Fruit fly (Drosophila melanogaster): ENCODE measurements around the gene hzg.
A peak's percentile ranks its signal among the peaks of the same experiment; 100 is the strongest.

The hzg gene

dm6 chr3L:16001164-16001679 lies 3.3 kb downstream of the hzg start (continued):
- TF ChIP-seq rib (GFP tag; IDR thresholded peaks at IDR 0.05) (peak; percentile 63), dan (GFP tag; IDR thresholded peaks at IDR 0.05) (no peak), luna (GFP tag; optimal IDR thresholded peaks at IDR 0.05) (peak; percentile 85), BEAF-32 (GFP tag; optimal IDR thresholded peaks at IDR 0.05) (no peak), sqz (GFP tag; optimal IDR thresholded peaks at IDR 0.05) (peak; percentile 35), CG11723 (GFP tag; optimal IDR thresholded peaks at IDR 0.05) (peak; percentile 26), CG3163 (GFP tag; optimal IDR thresholded peaks at IDR 0.05) (peak; percentile 42), Ssrp (tag; optimal IDR thresholded peaks at IDR 0.05) (peak; percentile 41), nau (GFP tag; optimal IDR thresholded peaks at IDR 0.05) (peak; percentile 58), CG18764 (GFP tag; optimal IDR thresholded peaks at IDR 0.05) (peak; percentile 25), CG11398 (GFP tag; optimal IDR thresholded peaks at IDR 0.05) (peak; percentile 56), CG6654 (GFP tag; optimal IDR thresholded peaks at IDR 0.05) (peak; percentile 35), fd3F (GFP tag; optimal IDR thresholded peaks at IDR 0.05) (peak; percentile 77), CG4820 (GFP tag; optimal IDR thresholded peaks at IDR 0.05) (peak; percentile 36), trem (tag; optimal IDR thresholded peaks at IDR 0.05) (peak; percentile 27), corto (GFP tag; optimal IDR thresholded peaks at IDR 0.05) (peak; percentile 25), CG34422 (GFP tag; IDR thresholded peaks at IDR 0.05) (peak; percentile 66; the same call in 1 of the 3 replicates), CG3847 (GFP tag; IDR thresholded peaks at IDR 0.05) (peak; percentile 69), sisA (GFP tag; IDR thresholded peaks at IDR 0.05) (no peak; the same call in 1 of the 2 replicates), cg (GFP tag; optimal IDR thresholded peaks at IDR 0.05) (peak; percentile 34), CG4617 (GFP tag; optimal IDR thresholded peaks at IDR 0.05; ENCODE audit: borderline replicate concordance) (peak; percentile 3), CG16863 (GFP tag; optimal IDR thresholded peaks at IDR 0.05) (peak; percentile 52), Neu2 (GFP tag; optimal IDR thresholded peaks at IDR 0.05; ENCODE audit: borderline replicate concordance) (peak; percentile 26), CG34376 (GFP tag; optimal IDR thresholded peaks at IDR 0.05) (peak; percentile 86), CG1647 (GFP tag; optimal IDR thresholded peaks at IDR 0.05) (no peak), cato (GFP tag; optimal IDR thresholded peaks at IDR 0.05; ENCODE audit: borderline replicate concordance) (peak; percentile 19), Dip3 (GFP tag; optimal IDR thresholded peaks at IDR 0.05) (peak; percentile 87), p53 (GFP tag; optimal IDR thresholded peaks at IDR 0.05) (no peak), CG12391 (tag; optimal IDR thresholded peaks at IDR 0.05) (peak; percentile 72), sim (GFP tag; IDR thresholded peaks at IDR 0.05) (no peak), zfh2 (GFP tag; optimal IDR thresholded peaks at IDR 0.05) (peak; percentile 90), Tbp (GFP tag; optimal IDR thresholded peaks at IDR 0.05) (no peak), sna (GFP tag; IDR thresholded peaks at IDR 0.05; ENCODE audit: partially characterized antibody) (no peak), psq (GFP tag; optimal IDR thresholded peaks at IDR 0.05) (no peak), Hmr (GFP tag; optimal IDR thresholded peaks at IDR 0.05) (peak; percentile 91), Hsf (GFP tag; optimal IDR thresholded peaks at IDR 0.05) (peak; percentile 78), ken (GFP tag; IDR thresholded peaks at IDR 0.05) (no peak), CoRest (tag; optimal IDR thresholded peaks at IDR 0.05) (peak; percentile 83), slp2 (GFP tag; optimal IDR thresholded peaks at IDR 0.05) (peak; percentile 67), CG10147 (GFP tag; optimal IDR thresholded peaks at IDR 0.05) (peak; percentile 74), eve (GFP tag; optimal IDR thresholded peaks at IDR 0.05) (peak in 1 of 2 experiments; percentile 85), CG9609 (GFP tag; optimal IDR thresholded peaks at IDR 0.05) (peak; percentile 75), yki (optimal IDR thresholded peaks at IDR 0.05) (no peak), Sox100B (GFP tag; optimal IDR thresholded peaks at IDR 0.05) (peak; percentile 49), CG4424 (GFP tag; optimal IDR thresholded peaks at IDR 0.05) (peak; percentile 45), pros (GFP tag; optimal IDR thresholded peaks at IDR 0.05) (no peak), CG14441 (GFP tag; IDR thresholded peaks at IDR 0.05) (peak; percentile 74), amos (GFP tag; IDR thresholded peaks at IDR 0.05; ENCODE audit: partially characterized antibody) (no peak), CG1603 (tag; optimal IDR thresholded peaks at IDR 0.05) (peak; percentile 55), CG7372 (GFP tag; IDR thresholded peaks at IDR 0.05) (peak; percentile 63), emc (GFP tag; optimal IDR thresholded peaks at IDR 0.05) (peak; percentile 14)
